Worm (Caenorhabditis elegans) whole organism, early embryonic: Measurements from ENCODE around the gene C07E3.3.

Experiments used
- B0310.2 ChIP-seq: sonication (generic microtip); optimal IDR thresholded peaks from 2 replicates; lab custom pipeline; 2016; ENCODE audit warnings: mild to moderate bottlenecking, missing genetic modification characterization, missing compliant biosample characterization
- ceh-36 ChIP-seq: sonication (generic microtip); optimal IDR thresholded peaks from 2 replicates; lab custom pipeline; 2016; ENCODE audit warnings: missing genetic modification characterization, inconsistent platforms, missing compliant biosample characterization
- hmbx-1 ChIP-seq: sonication (generic microtip); optimal IDR thresholded peaks from 2 replicates; lab custom pipeline; 2016; ENCODE audit warnings: mild to moderate bottlenecking, missing genetic modification characterization, missing compliant biosample characterization

ce11 chrII:10325615-10326232 lies 31.6 kb downstream of the C07E3.3 start, which contains the start of gene appg-1:
- TF ChIP-seq hmbx-1 (tag; lab: Kevin White, UChicago) (no peak), ceh-36 (tag; lab: Kevin White, UChicago) (no peak), B0310.2 (tag; lab: Kevin White, UChicago) (no peak)
